Fruit fly (Drosophila melanogaster): ENCODE data around the gene CG10300.

DNA sequence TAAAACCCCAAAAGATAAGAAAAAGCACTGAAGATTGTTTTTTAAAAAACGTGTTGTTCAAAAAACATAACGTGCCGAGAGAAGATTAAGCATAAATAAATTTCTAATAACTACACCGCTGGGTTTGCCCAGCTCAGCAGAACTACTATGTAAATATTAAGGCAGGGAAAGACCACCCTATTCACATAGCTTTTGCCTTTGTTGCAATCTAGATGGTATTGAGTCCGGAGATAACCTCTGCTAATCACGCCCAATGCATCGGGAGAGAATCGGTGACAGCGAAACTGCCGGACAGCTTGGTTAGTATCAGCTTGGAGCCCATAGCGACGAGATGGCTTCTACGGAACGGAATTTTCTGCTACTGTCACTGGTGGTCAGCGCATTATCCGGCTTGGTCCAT, 25.4 kb upstream of the CG10300 start, which contains the start of gene SPE:
- TF ChIP-seq kay (GFP tag; ENCODE audit: borderline replicate concordance) (no peak), toe (GFP tag; optimal IDR thresholded peaks at IDR 0.05) (no peak), Clk (GFP tag; optimal IDR thresholded peaks at IDR 0.05) (no peak), Crg-1 (GFP tag; optimal IDR thresholded peaks at IDR 0.05) (no peak), CG12768 (GFP tag; optimal IDR thresholded peaks at IDR 0.05) (no peak), Hr96 (GFP tag; optimal IDR thresholded peaks at IDR 0.05) (no peak), Mnt (GFP tag; optimal IDR thresholded peaks at IDR 0.05) (no peak)
